Comparison of ENCODE assay signal across 2 fruit fly cellular contexts in genomic region chrX:5852677-5853076, dm6.
TF ChIP-seq lines count a peak whose summit lies in the region.

No protein-coding gene starts in this region.

- TF ChIP-seq CTCF in whole organism, embryonic (GFP tag; optimal IDR thresholded peaks at IDR 0.05; lab: Kevin White, UChicago): no peak

TF ChIP-seq in whole organism, embryonic, 481 proteins besides CTCF, POLR2A, EP300 and RAD21 (continues in another document):
- TF ChIP-seq CG12391 (tag; optimal IDR thresholded peaks at IDR 0.05; lab: Kevin White, UChicago) (peak; percentile 24), phol (tag; optimal IDR thresholded peaks at IDR 0.05; lab: Kevin White, UChicago) (peak; percentile 18), CG1529 (GFP tag; optimal IDR thresholded peaks at IDR 0.05; lab: Kevin White, UChicago) (no peak), Hmr (GFP tag; optimal IDR thresholded peaks at IDR 0.05; lab: Kevin White, UChicago) (no peak), gem (tag; optimal IDR thresholded peaks at IDR 0.05; lab: Kevin White, UChicago) (peak; percentile 45), scrt (GFP tag; optimal IDR thresholded peaks at IDR 0.05; lab: Kevin White, UChicago) (peak; percentile 13), Sox100B (GFP tag; optimal IDR thresholded peaks at IDR 0.05; lab: Kevin White, UChicago) (no peak), CG7839 (tag; optimal IDR thresholded peaks at IDR 0.05; lab: Kevin White, UChicago) (peak; percentile 60), dysf (GFP tag; IDR thresholded peaks at IDR 0.05; lab: Robert Waterston, UW) (0 out of 3 replicates have a peak, but pooled peaks have one; percentile 32), zen (tag; optimal IDR thresholded peaks at IDR 0.05; lab: Kevin White, UChicago) (peak; percentile 18), CG2712 (tag; optimal IDR thresholded peaks at IDR 0.05; lab: Kevin White, UChicago) (peak; percentile 30), CG15269 (tag; optimal IDR thresholded peaks at IDR 0.05; lab: Kevin White, UChicago) (peak; percentile 8), Jarid2 (GFP tag; optimal IDR thresholded peaks at IDR 0.05; lab: Kevin White, UChicago) (no peak), slbo (GFP tag; IDR thresholded peaks at IDR 0.05; lab: Robert Waterston, UW) (peak; percentile 38; the same call in 1 of the 2 replicates), CG18599 (GFP tag; optimal IDR thresholded peaks at IDR 0.05; lab: Kevin White, UChicago) (peak; percentile 50), CG17359 (tag; optimal IDR thresholded peaks at IDR 0.05; lab: Kevin White, UChicago) (peak; percentile 29), zfh2 (GFP tag; optimal IDR thresholded peaks at IDR 0.05; lab: Kevin White, UChicago) (no peak), D19A (tag; optimal IDR thresholded peaks at IDR 0.05; lab: Kevin White, UChicago) (peak; percentile 0), CG32532 (GFP tag; IDR thresholded peaks at IDR 0.05; lab: Robert Waterston, UW) (peak; percentile 30; the same call in 1 of the 2 replicates), Sox102F (GFP tag; optimal IDR thresholded peaks at IDR 0.05; lab: Kevin White, UChicago) (peak; percentile 16), cwo (GFP tag; optimal IDR thresholded peaks at IDR 0.05; lab: Kevin White, UChicago) (peak; percentile 16), bsh (GFP tag; optimal IDR thresholded peaks at IDR 0.05; lab: Kevin White, UChicago) (peak in 1 of 2 experiments; percentile 20), Blimp-1 (GFP tag; optimal IDR thresholded peaks at IDR 0.05; lab: Kevin White, UChicago) (peak; percentile 12), Meics (GFP tag; optimal IDR thresholded peaks at IDR 0.05; lab: Kevin White, UChicago) (peak; percentile 3), fd3F (GFP tag; optimal IDR thresholded peaks at IDR 0.05; lab: Kevin White, UChicago) (no peak), dmrt99B (tag; optimal IDR thresholded peaks at IDR 0.05; lab: Kevin White, UChicago) (peak; percentile 41), Bteb2 (GFP tag; optimal IDR thresholded peaks at IDR 0.05; lab: Kevin White, UChicago) (no peak), Fer3 (tag; optimal IDR thresholded peaks at IDR 0.05; lab: Kevin White, UChicago) (peak; percentile 27), CG8359 (GFP tag; optimal IDR thresholded peaks at IDR 0.05; lab: Kevin White, UChicago; ENCODE audit: borderline replicate concordance) (no peak), lab (GFP tag; optimal IDR thresholded peaks at IDR 0.05; lab: Kevin White, UChicago) (peak; percentile 48), CG3847 (GFP tag; IDR thresholded peaks at IDR 0.05; lab: Robert Waterston, UW) (peak; percentile 9; the same call in 1 of the 2 replicates), Fer1 (GFP tag; optimal IDR thresholded peaks at IDR 0.05; lab: Kevin White, UChicago) (peak; percentile 29), CG18262 (tag; optimal IDR thresholded peaks at IDR 0.05; lab: Kevin White, UChicago) (peak; percentile 5), CG13624 (GFP tag; optimal IDR thresholded peaks at IDR 0.05; lab: Kevin White, UChicago) (no peak), row (GFP tag; IDR thresholded peaks at IDR 0.05; lab: Robert Waterston, UW) (peak; percentile 54), CG31441 (GFP tag; IDR thresholded peaks at IDR 0.05; lab: Robert Waterston, UW) (0 out of 2 replicates have a peak, but pooled peaks have one; percentile 27), mam (GFP tag; optimal IDR thresholded peaks at IDR 0.05; lab: Kevin White, UChicago) (no peak), zfh1 (GFP tag; IDR thresholded peaks at IDR 0.05; lab: Robert Waterston, UW) (peak; percentile 7; the same call in 1 of the 3 replicates), Trl (optimal IDR thresholded peaks at IDR 0.05; lab: Kevin White, UChicago) (no peak), Trl (GFP tag; optimal IDR thresholded peaks at IDR 0.05; lab: Kevin White, UChicago) (no peak), pan (optimal IDR thresholded peaks at IDR 0.05; lab: Kevin White, UChicago) (no peak), pan (GFP tag; optimal IDR thresholded peaks at IDR 0.05 in 1 of 2, IDR thresholded peaks at IDR 0.05 in 1 of 2) (peak in 1 of 2 experiments; percentile 15), unpg (GFP tag; optimal IDR thresholded peaks at IDR 0.05; lab: Kevin White, UChicago) (peak; percentile 10), fd96Cb (tag; optimal IDR thresholded peaks at IDR 0.05; lab: Kevin White, UChicago) (peak; percentile 14)

TF ChIP-seq in whole organism, pupa, 21 proteins besides CTCF, POLR2A, EP300 and RAD21:
- TF ChIP-seq CG13204 (GFP tag; optimal IDR thresholded peaks at IDR 0.05; lab: Kevin White, UChicago): no peak
- TF ChIP-seq CG8159 (tag; optimal IDR thresholded peaks at IDR 0.05; lab: Kevin White, UChicago): peak; percentile 3
